Worm (Caenorhabditis elegans): ENCODE results near the gene B0035.15.

ce11 chrIV:11319884-11320362, 21.9 kb upstream of the B0035.15 start, which contains the start of gene B0035.18:
- TF ChIP-seq fkh-6 (tag; optimal IDR thresholded peaks at IDR 0.05) (no peak), zip-5 (tag; optimal IDR thresholded peaks at IDR 0.05) (no peak), dve-1 (tag; optimal IDR thresholded peaks at IDR 0.05) (no peak), fkh-10 (GFP tag; optimal IDR thresholded peaks at IDR 0.05) (no peak), T23F11.4 (GFP tag; optimal IDR thresholded peaks at IDR 0.05) (no peak), unc-55 (GFP tag; optimal IDR thresholded peaks at IDR 0.05) (no peak), nfya-1 (tag; optimal IDR thresholded peaks at IDR 0.05) (no peak), rnt-1 (tag; optimal IDR thresholded peaks at IDR 0.05) (no peak), tbx-2 (tag; optimal IDR thresholded peaks at IDR 0.05) (no peak), hlh-15 (tag; optimal IDR thresholded peaks at IDR 0.05) (no peak)
